Worm (Caenorhabditis elegans): Measurements from ENCODE around the gene K08H2.10.
A peak's percentile ranks its signal among the peaks of the same experiment; 100 is the strongest.

K08H2.10 gene

ce11 chrX:13246668-13247358, 10.8 kb upstream of the K08H2.10 start:
- peak in 2 of 6 experiments; percentile 7 to 24 for TF ChIP-seq elt-3 (tag; optimal IDR thresholded peaks at IDR 0.05)
- peak in 1 of 3 experiments; percentile 5 for TF ChIP-seq dpl-1 (GFP tag; optimal IDR thresholded peaks at IDR 0.05)
- TF ChIP-seq nhr-20 (tag; optimal IDR thresholded peaks at IDR 0.05) = peak; percentile 82
- TF ChIP-seq jun-1 (tag; optimal IDR thresholded peaks at IDR 0.05) = no peak
- TF ChIP-seq snu-23 (GFP tag; optimal IDR thresholded peaks at IDR 0.05) = peak; percentile 56
- TF ChIP-seq elt-2 (tag; optimal IDR thresholded peaks at IDR 0.05) = peak; percentile 0
- TF ChIP-seq nhr-90 (tag; optimal IDR thresholded peaks at IDR 0.05; ENCODE audit: poor library complexity) = peak; percentile 41
- TF ChIP-seq blmp-1 (tag; optimal IDR thresholded peaks at IDR 0.05) = peak; percentile 64
- peak; percentile 46 for TF ChIP-seq lin-14 (GFP tag; optimal IDR thresholded peaks at IDR 0.05)
- TF ChIP-seq unc-62 (GFP tag; optimal IDR thresholded peaks at IDR 0.05) = no peak
- TF ChIP-seq nhr-19 (GFP tag; conservative IDR thresholded peaks at IDR 0.05) = peak; percentile 32; the same call in 1 of the 2 replicates
- no peak for TF ChIP-seq efl-1 (optimal IDR thresholded peaks at IDR 0.05)
- TF ChIP-seq efl-1 (GFP tag; optimal IDR thresholded peaks at IDR 0.05 in 1 of 2) = no peak
- TF ChIP-seq lsy-2 (tag; optimal IDR thresholded peaks at IDR 0.05) = peak in 1 of 2 experiments; percentile 61
- TF ChIP-seq lin-35 (GFP tag; optimal IDR thresholded peaks at IDR 0.05) = peak in 1 of 2 experiments; percentile 65
- peak; percentile 86 for TF ChIP-seq nhr-85 (tag)
- TF ChIP-seq unc-130 (tag; optimal IDR thresholded peaks at IDR 0.05) = no peak
- TF ChIP-seq mdl-1 (tag; optimal IDR thresholded peaks at IDR 0.05) = peak in 1 of 2 experiments; percentile 51
- peak; percentile 49 for TF ChIP-seq nhr-71 (tag; optimal IDR thresholded peaks at IDR 0.05)

ce11 chrX:13247614-13248013, 10.0 kb upstream of the K08H2.10 start:
- peak in 1 of 2 experiments; percentile 6 for TF ChIP-seq mdl-1 (tag; optimal IDR thresholded peaks at IDR 0.05)
- peak; percentile 58 for TF ChIP-seq elt-2 (tag; optimal IDR thresholded peaks at IDR 0.05)
- TF ChIP-seq ama-1 (optimal IDR thresholded peaks at IDR 0.05) = no peak
- TF ChIP-seq unc-86 (tag; optimal IDR thresholded peaks at IDR 0.05) = no peak
- TF ChIP-seq lin-35 (GFP tag; optimal IDR thresholded peaks at IDR 0.05) = peak in 1 of 2 experiments; percentile 29
- no peak for TF ChIP-seq efl-1 (optimal IDR thresholded peaks at IDR 0.05)
- peak in 1 of 2 experiments; percentile 78 for TF ChIP-seq efl-1 (GFP tag; optimal IDR thresholded peaks at IDR 0.05 in 1 of 2)

DNA sequence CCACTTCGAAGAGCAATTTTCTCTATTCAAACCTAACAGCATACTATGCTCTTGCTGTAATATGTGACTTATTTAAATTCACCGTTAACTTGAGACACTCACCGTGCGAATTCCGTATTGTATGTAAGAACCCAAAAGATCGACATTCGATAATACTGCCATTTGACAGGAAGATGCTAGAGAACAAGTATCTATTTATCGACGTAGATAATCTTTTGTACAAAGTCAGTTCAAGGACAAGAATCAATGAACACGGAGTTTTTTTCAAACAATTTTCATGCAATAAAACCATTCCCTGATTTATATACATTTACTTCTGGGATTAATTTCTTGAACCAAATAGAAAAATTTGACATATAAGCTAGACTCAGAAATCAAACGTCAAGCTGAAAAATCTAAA, 9.3 kb upstream of the K08H2.10 start, which contains the start of gene K08H2.7:
Gene K08H2.7, minus strand, starts transcription at position 173 of the 400 bp plus-strand sequence.
- no peak for TF ChIP-seq aha-1 (tag; optimal IDR thresholded peaks at IDR 0.05)
- no peak for TF ChIP-seq efl-3 (GFP tag; optimal IDR thresholded peaks at IDR 0.05)
- no peak for TF ChIP-seq fkh-10 (GFP tag; optimal IDR thresholded peaks at IDR 0.05)
- no peak for TF ChIP-seq Y116A8C.19 (tag; optimal IDR thresholded peaks at IDR 0.05; ENCODE audit: borderline replicate concordance)
- TF ChIP-seq egl-27 (tag; optimal IDR thresholded peaks at IDR 0.05) = no peak
- TF ChIP-seq ceh-63 (GFP tag; optimal IDR thresholded peaks at IDR 0.05) = no peak
- peak; percentile 25 for TF ChIP-seq nhr-71 (tag; optimal IDR thresholded peaks at IDR 0.05)
- TF ChIP-seq hlh-4 (tag; optimal IDR thresholded peaks at IDR 0.05) = no peak
- TF ChIP-seq skn-1 (tag; optimal IDR thresholded peaks at IDR 0.05) = no peak
- TF ChIP-seq fos-1 (tag; optimal IDR thresholded peaks at IDR 0.05) = no peak
- TF ChIP-seq snu-23 (GFP tag; optimal IDR thresholded peaks at IDR 0.05) = peak; percentile 0
- TF ChIP-seq sox-4 (tag; optimal IDR thresholded peaks at IDR 0.05) = no peak
- no peak for TF ChIP-seq nhr-12 (tag; optimal IDR thresholded peaks at IDR 0.05)
- no peak for TF ChIP-seq unc-30 (tag; optimal IDR thresholded peaks at IDR 0.05)
- no peak for TF ChIP-seq egl-13 (tag; optimal IDR thresholded peaks at IDR 0.05)
- TF ChIP-seq ztf-11 (tag; optimal IDR thresholded peaks at IDR 0.05) = no peak
- no peak for TF ChIP-seq dsc-1 (tag; optimal IDR thresholded peaks at IDR 0.05)
- no peak for TF ChIP-seq unc-62 (GFP tag; optimal IDR thresholded peaks at IDR 0.05)
- no peak for TF ChIP-seq xbp-1 (tag; optimal IDR thresholded peaks at IDR 0.05)
- TF ChIP-seq irx-1 (tag; optimal IDR thresholded peaks at IDR 0.05) = no peak
- TF ChIP-seq lin-15B (tag; optimal IDR thresholded peaks at IDR 0.05) = no peak
- TF ChIP-seq F16B12.6 (tag; optimal IDR thresholded peaks at IDR 0.05) = no peak
- TF ChIP-seq mef-2 (tag; optimal IDR thresholded peaks at IDR 0.05) = no peak
- no peak for TF ChIP-seq ceh-8 (GFP tag; optimal IDR thresholded peaks at IDR 0.05)
- no peak for TF ChIP-seq C34B4.2 (tag; optimal IDR thresholded peaks at IDR 0.05)
- TF ChIP-seq nhr-20 (tag; optimal IDR thresholded peaks at IDR 0.05) = peak; percentile 45
- no peak for TF ChIP-seq swsn-7 (tag; optimal IDR thresholded peaks at IDR 0.05)
- peak; percentile 60 for TF ChIP-seq lin-14 (GFP tag; optimal IDR thresholded peaks at IDR 0.05)
- TF ChIP-seq nhr-85 (tag) = peak; percentile 87
- TF ChIP-seq ceh-88 (GFP tag; IDR thresholded peaks at IDR 0.05) = no peak
